Fruit fly (Drosophila melanogaster) whole organism, wandering third instar larva: ENCODE results near the gene Ctu2.

Source experiments
- Dfd ChIP-seq: fragments of >200 bp; optimal IDR thresholded peaks from 2 replicates; lab custom pipeline; 2017; ENCODE audit warnings: missing biosample characterization, missing genetic modification characterization
- Vsx2 ChIP-seq: fragments of 200-300, 225-300 bp; sonication (Bioruptor generic); optimal IDR thresholded peaks from 2 replicates; lab custom pipeline; 2018; ENCODE audit warnings: missing biosample characterization, missing genetic modification characterization; ENCODE audit not compliant: partially characterized antibody
- br ChIP-seq: fragments of 200-800 bp; sonication (Bioruptor generic); optimal IDR thresholded peaks from 2 replicates; lab custom pipeline; 2016; ENCODE audit warnings: missing biosample characterization, missing genetic modification characterization
- dl ChIP-seq, 2 experiments: fragments of 175-275, 200-275 bp in 1 of 2; fragments of 200-275 bp in 1 of 2; sonication (Bioruptor generic); optimal IDR thresholded peaks; lab custom pipeline; 2018; ENCODE audit warnings: mild to moderate bottlenecking in 2 of 2, missing biosample characterization in 2 of 2, missing genetic modification characterization in 2 of 2, moderate library complexity in 2 of 2; ENCODE audit not compliant: partially characterized antibody in 2 of 2, insufficient read depth in 1 of 2
- foxo ChIP-seq, 2 experiments: fragments of 200-800 bp; sonication (Bioruptor generic); optimal IDR thresholded peaks; 2 replicates in 1 of 2; 3 replicates in 1 of 2; lab custom pipeline; 2016 to 2017; ENCODE audit warnings: missing biosample characterization in 2 of 2, missing genetic modification characterization in 2 of 2
- sv ChIP-seq: fragments of 200-800 bp; sonication (Bioruptor generic); optimal IDR thresholded peaks from 3 replicates; lab custom pipeline; 2016; ENCODE audit warnings: missing biosample characterization, missing genetic modification characterization

DNA sequence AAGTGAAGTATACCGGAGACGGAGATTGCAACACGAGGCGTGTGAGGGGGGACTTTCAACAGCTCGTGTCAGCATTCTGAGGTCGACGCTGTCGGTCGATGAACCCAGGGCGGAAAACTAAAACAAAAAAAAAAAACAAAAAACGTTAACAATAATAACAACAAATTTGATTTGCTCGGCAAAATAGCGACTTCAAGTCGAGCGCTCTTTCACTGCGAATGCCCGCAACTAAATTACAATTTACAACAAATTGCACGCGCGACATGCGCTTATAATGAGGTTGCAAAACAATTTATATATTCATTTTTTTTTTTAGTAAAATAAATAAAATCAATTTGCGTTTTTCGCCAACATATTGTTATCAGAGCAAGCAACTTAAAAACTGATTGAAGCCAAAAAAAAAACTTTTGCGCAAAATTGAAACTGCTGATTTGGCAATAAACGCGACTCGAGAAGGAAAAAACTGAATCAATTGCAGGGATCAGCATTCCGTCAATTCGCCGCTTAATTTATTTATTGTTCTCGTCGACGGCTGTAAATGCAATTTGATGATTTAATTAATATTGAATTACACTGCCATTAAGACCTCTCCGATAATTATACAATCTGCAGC is 19.6 kb downstream of the Ctu2 start:
- no peak for TF ChIP-seq Vsx2 (GFP tag; lab: Kevin White, UChicago)
- TF ChIP-seq sv (GFP tag; lab: Kevin White, UChicago) = no peak
- TF ChIP-seq Dfd = no peak
- TF ChIP-seq br (GFP tag; lab: Kevin White, UChicago) = no peak
- TF ChIP-seq dl (GFP tag; optimal IDR thresholded peaks at IDR 0.05; lab: Kevin White, UChicago; ENCODE audit: insufficient read depth in 1 of 2, partially characterized antibody in 2 of 2) = no peak
- TF ChIP-seq foxo (GFP tag; optimal IDR thresholded peaks at IDR 0.05; lab: Kevin White, UChicago) = no peak
